Worm (Caenorhabditis elegans): ENCODE measurements around the gene gst-26.

Gene gst-26

ce11 chrII:15164453-15164852 is at the start of gene gst-26:
gst-26 (minus strand) TSS chrII:15164553.
- TF ChIP-seq pqm-1 (tag; optimal IDR thresholded peaks at IDR 0.05) (peak; percentile 41), Y105C5A.15 (GFP tag; IDR thresholded peaks at IDR 0.05) (no peak), nhr-28 (tag; optimal IDR thresholded peaks at IDR 0.05) (peak; percentile 17), unc-130 (GFP tag; optimal IDR thresholded peaks at IDR 0.05) (no peak), daf-16 (GFP tag; optimal IDR thresholded peaks at IDR 0.05) (no peak), daf-16 (tag; optimal IDR thresholded peaks at IDR 0.05) (peak; percentile 4)

ce11 chrII:15213732-15214131 is 49.4 kb upstream of the gst-26 start:
- TF ChIP-seq mep-1 (tag; optimal IDR thresholded peaks at IDR 0.05): peak; percentile 13
- no peak for TF ChIP-seq saeg-2 (GFP tag; IDR thresholded peaks at IDR 0.05)
- no peak for TF ChIP-seq ctbp-1 (GFP tag; IDR thresholded peaks at IDR 0.05)
- no peak for TF ChIP-seq skn-1 (tag; optimal IDR thresholded peaks at IDR 0.05)
- TF ChIP-seq dve-1 (tag; optimal IDR thresholded peaks at IDR 0.05; ENCODE audit: insufficient read depth): no peak
- TF ChIP-seq nhr-42 (GFP tag; IDR thresholded peaks at IDR 0.05): 0 out of 2 replicates have a peak, but pooled peaks have one; percentile 25
- TF ChIP-seq hmg-1.1 (GFP tag; IDR thresholded peaks at IDR 0.05): 0 out of 2 replicates have a peak, but pooled peaks have one; percentile 27
- no peak for TF ChIP-seq zip-2 (tag; optimal IDR thresholded peaks at IDR 0.05)
- no peak for TF ChIP-seq set-16 (GFP tag; IDR thresholded peaks at IDR 0.05)
- no peak for TF ChIP-seq nhr-237 (tag; optimal IDR thresholded peaks at IDR 0.05)
- peak; percentile 21 for TF ChIP-seq mes-2 (tag; optimal IDR thresholded peaks at IDR 0.05; ENCODE audit: poor library complexity, severe bottlenecking)

- TF ChIP-seq lir-3 (tag; optimal IDR thresholded peaks at IDR 0.05) (no peak), ama-1 (optimal IDR thresholded peaks at IDR 0.05) (peak; percentile 76), hlh-11 (tag; optimal IDR thresholded peaks at IDR 0.05) (peak; percentile 63), daf-12 (tag; optimal IDR thresholded peaks at IDR 0.05) (no peak), nhr-10 (tag; optimal IDR thresholded peaks at IDR 0.05) (peak; percentile 56), sdz-12 (GFP tag; optimal IDR thresholded peaks at IDR 0.05) (no peak), nhr-237 (tag; optimal IDR thresholded peaks at IDR 0.05) (no peak), ceh-62 (tag; optimal IDR thresholded peaks at IDR 0.05) (no peak), daf-8 (GFP tag; IDR thresholded peaks at IDR 0.05) (no peak), mep-1 (tag; optimal IDR thresholded peaks at IDR 0.05) (peak; percentile 54), aha-1 (tag) (peak; percentile 99), dmd-6 (GFP tag; IDR thresholded peaks at IDR 0.05) (0 out of 2 replicates have a peak, but pooled peaks have one; percentile 6), madf-9 (GFP tag; conservative IDR thresholded peaks at IDR 0.05) (peak; percentile 32; the same call in 1 of the 2 replicates), tag-97 (GFP tag; IDR thresholded peaks at IDR 0.05) (no peak), nhr-111 (GFP tag; optimal IDR thresholded peaks at IDR 0.05) (no peak), nhr-41 (GFP tag; IDR thresholded peaks at IDR 0.05) (no peak), T26A8.4 (GFP tag; IDR thresholded peaks at IDR 0.05) (no peak), unc-62 (GFP tag; optimal IDR thresholded peaks at IDR 0.05 in 1 of 2) (peak in 1 of 2 experiments; percentile 89), unc-62 (tag; optimal IDR thresholded peaks at IDR 0.05) (no peak), nhr-25 (tag; optimal IDR thresholded peaks at IDR 0.05; ENCODE audit: borderline replicate concordance, insufficient read depth) (peak; percentile 27), fkh-10 (GFP tag; optimal IDR thresholded peaks at IDR 0.05) (no peak), zip-11 (GFP tag; IDR thresholded peaks at IDR 0.05) (no peak), ctbp-1 (GFP tag; IDR thresholded peaks at IDR 0.05) (no peak), unc-39 (tag; optimal IDR thresholded peaks at IDR 0.05) (no peak), lim-7 (GFP tag; IDR thresholded peaks at IDR 0.05) (no peak), nhr-28 (tag; optimal IDR thresholded peaks at IDR 0.05) (peak; percentile 61), set-16 (GFP tag; IDR thresholded peaks at IDR 0.05) (peak; percentile 12; the same call in 1 of the 2 replicates), hlh-30 (tag; optimal IDR thresholded peaks at IDR 0.05; ENCODE audit: insufficient read depth) (peak; percentile 71), ceh-82 (tag; optimal IDR thresholded peaks at IDR 0.05) (no peak), lin-38 (GFP tag; IDR thresholded peaks at IDR 0.05) (no peak), lsy-2 (tag; optimal IDR thresholded peaks at IDR 0.05) (peak in 1 of 2 experiments; percentile 19), ceh-44 (GFP tag; IDR thresholded peaks at IDR 0.05) (no peak), fos-1 (tag; optimal IDR thresholded peaks at IDR 0.05) (no peak), Y48G9A.11 (GFP tag; IDR thresholded peaks at IDR 0.05) (no peak), ZK337.2 (GFP tag; IDR thresholded peaks at IDR 0.05) (no peak), mdl-1 (tag; optimal IDR thresholded peaks at IDR 0.05) (peak in 1 of 2 experiments; percentile 28)
Measured at ce11 chrII:15212260-15212914, 48.0 kb upstream of the gst-26 start.
